Worm (Caenorhabditis elegans) whole organism, L4 larva: Measurements from ENCODE around the gene slc-9B.2.

Source experiments
- F44E2.7 ChIP-seq: fragments of 200-800 bp; sonication (Bioruptor generic); IDR thresholded peaks from 2 replicates; pipeline ENCODE4 v2.1.2; 2022; ENCODE audit warnings: missing genetic modification characterization, missing compliant biosample characterization
- ceh-20 ChIP-seq: fragments of 200-800 bp; sonication (Bioruptor generic); IDR thresholded peaks from 2 replicates; pipeline ENCODE4 v1.3.6; 2022; ENCODE audit warnings: missing genetic modification reagents, missing genetic modification characterization, missing compliant biosample characterization
- fos-1 ChIP-seq: fragments of 150-350 bp; optimal IDR thresholded peaks from 2 replicates; lab custom pipeline; 2014; ENCODE audit warnings: missing biosample characterization, missing genetic modification characterization
- hlh-30 ChIP-seq: sonication (generic microtip); optimal IDR thresholded peaks from 2 replicates; lab custom pipeline; 2017; ENCODE audit warnings: antibody characterized with exemption, mild to moderate bottlenecking, missing genetic modification characterization, missing compliant biosample characterization; ENCODE audit not compliant: insufficient read depth
- jun-1 ChIP-seq: fragments of 150-350 bp; optimal IDR thresholded peaks from 2 replicates; lab custom pipeline; 2014; ENCODE audit warnings: missing biosample characterization, missing genetic modification reagents, missing genetic modification characterization
- lin-13 ChIP-seq: fragments of 150-350 bp; optimal IDR thresholded peaks from 2 replicates; lab custom pipeline; 2014; ENCODE audit warnings: missing biosample characterization, missing genetic modification reagents, missing genetic modification characterization
- lin-29 ChIP-seq: fragments of 200-800 bp; sonication (Bioruptor generic); IDR thresholded peaks from 2 replicates; pipeline ENCODE4 v1.3.6; 2022; ENCODE audit warnings: missing genetic modification reagents, missing genetic modification characterization, missing compliant biosample characterization
- mdl-1 ChIP-seq, 2 experiments: fragments of 150-350 bp in 1 of 2; sonication (generic microtip) in 1 of 2; optimal IDR thresholded peaks; 2 replicates each; lab custom pipeline; 2014 to 2017; ENCODE audit warnings: missing biosample characterization in 2 of 2, missing genetic modification characterization in 2 of 2
- nhr-237 ChIP-seq: sonication (generic microtip); optimal IDR thresholded peaks from 2 replicates; lab custom pipeline; 2017; ENCODE audit warnings: missing biosample characterization, missing genetic modification characterization
- nhr-28 ChIP-seq: fragments of 150-350 bp; optimal IDR thresholded peaks from 2 replicates; lab custom pipeline; 2014; ENCODE audit warnings: missing biosample characterization, missing genetic modification characterization
- snpc-4 ChIP-seq: fragments of 150-350 bp; optimal IDR thresholded peaks from 2 replicates; lab custom pipeline; 2014; ENCODE audit warnings: missing biosample characterization, missing genetic modification characterization
- zag-1 ChIP-seq: fragments of 150-350 bp; optimal IDR thresholded peaks from 2 replicates; lab custom pipeline; 2014; ENCODE audit warnings: missing biosample characterization, missing genetic modification characterization
- ztf-11 ChIP-seq: fragments of 150-350 bp; optimal IDR thresholded peaks from 2 replicates; lab custom pipeline; 2014; ENCODE audit warnings: missing biosample characterization, missing genetic modification characterization
- ztf-7 ChIP-seq: fragments of 150-350 bp; optimal IDR thresholded peaks from 2 replicates; lab custom pipeline; 2014; ENCODE audit warnings: missing biosample characterization, missing genetic modification characterization

ce11 chrV:16377849-16378248, 39.0 kb downstream of the slc-9B.2 start, which contains the start of gene F13A7.1:
- TF ChIP-seq jun-1 (tag; lab: Kevin White, UChicago): no peak
- no peak for TF ChIP-seq hlh-30 (tag; lab: Kevin White, UChicago)
- no peak for TF ChIP-seq snpc-4
- no peak for TF ChIP-seq ztf-7 (tag; lab: Kevin White, UChicago)
- TF ChIP-seq ztf-11 (tag; lab: Kevin White, UChicago): no peak
- TF ChIP-seq fos-1: no peak
- TF ChIP-seq nhr-237: no peak
- no peak for TF ChIP-seq mdl-1 (tag; optimal IDR thresholded peaks at IDR 0.05; lab: Kevin White, UChicago)
- no peak for TF ChIP-seq lin-29
- no peak for TF ChIP-seq lin-13 (GFP tag; lab: Kevin White, UChicago)
- no peak for TF ChIP-seq nhr-28 (tag; lab: Kevin White, UChicago)
- no peak for TF ChIP-seq zag-1 (tag; lab: Kevin White, UChicago)
- no peak for TF ChIP-seq F44E2.7
- TF ChIP-seq ceh-20: no peak
